Worm (Caenorhabditis elegans) whole organism, early embryonic: ENCODE results near the gene srw-34.

Experiments
- ceh-36 ChIP-seq: sonication (generic microtip); optimal IDR thresholded peaks from 2 replicates; lab custom pipeline; 2016; ENCODE audit warnings: missing genetic modification characterization, inconsistent platforms, missing compliant biosample characterization
- hnd-1 ChIP-seq: sonication (generic microtip); optimal IDR thresholded peaks from 2 replicates; lab custom pipeline; 2016; ENCODE audit warnings: missing genetic modification characterization, missing compliant biosample characterization

- TF ChIP-seq hnd-1 (tag; lab: Kevin White, UChicago): no peak
- TF ChIP-seq ceh-36: no peak
Observed at ce11 chrV:16522242-16522641, at the start of gene srw-34.
